Fruit fly (Drosophila melanogaster) whole organism, adult: ENCODE results near the gene CG11151.

Source experiments
- CG11617 ChIP-seq: fragments of 200-800 bp; sonication (Bioruptor generic); optimal IDR thresholded peaks from 2 replicates; lab custom pipeline; 2017; ENCODE audit warnings: mild to moderate bottlenecking, missing biosample characterization, missing genetic modification reagents, missing genetic modification characterization
- CG12768 ChIP-seq: fragments of 200-800 bp; sonication (Bioruptor generic); optimal IDR thresholded peaks from 2 replicates; lab custom pipeline; 2017; ENCODE audit warnings: missing biosample characterization, missing genetic modification characterization, mild to moderate bottlenecking, moderate library complexity, missing genetic modification reagents
- CG14711 ChIP-seq: fragments of 200-800 bp; sonication (Bioruptor generic); optimal IDR thresholded peaks from 2 replicates; lab custom pipeline; 2018; ENCODE audit warnings: missing biosample characterization, mild to moderate bottlenecking, missing genetic modification characterization, moderate library complexity
- CG1620 ChIP-seq: fragments of 200-800 bp; sonication (Bioruptor generic); optimal IDR thresholded peaks from 2 replicates; lab custom pipeline; 2016; ENCODE audit warnings: missing biosample characterization, missing genetic modification characterization
- CG33017 ChIP-seq: fragments of 200-800 bp; sonication (Bioruptor generic); optimal IDR thresholded peaks from 2 replicates; lab custom pipeline; 2018; ENCODE audit warnings: missing biosample characterization, mild to moderate bottlenecking, missing genetic modification characterization, moderate library complexity
- CG5204 ChIP-seq: fragments of 200-800 bp; sonication (Bioruptor generic); optimal IDR thresholded peaks from 2 replicates; lab custom pipeline; 2016; ENCODE audit warnings: missing biosample characterization, missing genetic modification characterization
- CG7045 ChIP-seq: fragments of 200-800 bp; sonication (Bioruptor generic); optimal IDR thresholded peaks from 2 replicates; lab custom pipeline; 2017; ENCODE audit warnings: missing biosample characterization, mild to moderate bottlenecking, missing genetic modification characterization
- CG7101 ChIP-seq: fragments of 200-800 bp; sonication (Bioruptor generic); optimal IDR thresholded peaks from 2 replicates; lab custom pipeline; 2018; ENCODE audit warnings: missing biosample characterization, mild to moderate bottlenecking, missing genetic modification characterization, moderate library complexity
- Clk ChIP-seq: fragments of 200-800 bp; sonication (Bioruptor generic); optimal IDR thresholded peaks from 2 replicates; lab custom pipeline; 2017; ENCODE audit warnings: missing biosample characterization, missing genetic modification characterization
- Crg-1 ChIP-seq: fragments of 200-800 bp; sonication (Bioruptor generic); optimal IDR thresholded peaks from 2 replicates; lab custom pipeline; 2016; ENCODE audit warnings: missing biosample characterization, missing genetic modification characterization
- Hr96 ChIP-seq: fragments of 200-800 bp; sonication (Bioruptor generic); optimal IDR thresholded peaks from 2 replicates; lab custom pipeline; 2016; ENCODE audit warnings: missing biosample characterization, missing genetic modification characterization
- Mnt ChIP-seq: fragments of 200-800 bp; sonication (Bioruptor generic); optimal IDR thresholded peaks from 2 replicates; lab custom pipeline; 2016; ENCODE audit warnings: missing biosample characterization, mild to moderate bottlenecking, missing genetic modification characterization
- bab1 ChIP-seq: fragments of 200-800 bp; sonication (Bioruptor generic); optimal IDR thresholded peaks from 3 replicates; lab custom pipeline; 2019; ENCODE audit warnings: missing biosample characterization, mild to moderate bottlenecking, missing genetic modification characterization, moderate library complexity
- cic ChIP-seq: fragments of 200-800 bp; sonication (Bioruptor generic); optimal IDR thresholded peaks from 2 replicates; lab custom pipeline; 2017; ENCODE audit warnings: missing biosample characterization, mild to moderate bottlenecking, missing genetic modification characterization, moderate library complexity
- cnc ChIP-seq, 2 experiments: fragments of >200 bp; optimal IDR thresholded peaks; 2 replicates each; lab custom pipeline; 2017
- kay ChIP-seq: fragments of 200-800 bp; sonication (Bioruptor generic); peaks from one replicate; lab custom pipeline; 2016; ENCODE audit warnings: missing biosample characterization, missing genetic modification characterization, borderline replicate concordance
- ovo ChIP-seq: fragments of 200-800 bp; sonication (Bioruptor generic); optimal IDR thresholded peaks from 2 replicates; lab custom pipeline; 2016; ENCODE audit warnings: missing biosample characterization, missing genetic modification characterization
- pad ChIP-seq: fragments of 200-800 bp; sonication (Bioruptor generic); optimal IDR thresholded peaks from 3 replicates; lab custom pipeline; 2017; ENCODE audit warnings: missing biosample characterization, missing genetic modification characterization, mild to moderate bottlenecking, moderate library complexity, missing genetic modification reagents
- tj ChIP-seq: fragments of 200-800 bp; sonication (Bioruptor generic); optimal IDR thresholded peaks from 3 replicates; lab custom pipeline; 2017; ENCODE audit warnings: missing biosample characterization, mild to moderate bottlenecking, missing genetic modification characterization, moderate library complexity
- toe ChIP-seq: fragments of 200-800 bp; sonication (Bioruptor generic); optimal IDR thresholded peaks from 2 replicates; lab custom pipeline; 2016; ENCODE audit warnings: missing biosample characterization, missing genetic modification characterization

Gene CG11151

dm6 chrX:13758989-13759549 is 19.5 kb downstream of the CG11151 start, which contains the start of gene Yp3:
Gene Yp3 (plus strand): TSS chrX:13759546.
- no peak for TF ChIP-seq Crg-1
- TF ChIP-seq toe = no peak
- TF ChIP-seq ovo (GFP tag; lab: Kevin White, UChicago) = no peak
- TF ChIP-seq tj (GFP tag; lab: Kevin White, UChicago) = peak; percentile 100
- peak; percentile 15 for TF ChIP-seq bab1 (GFP tag; lab: Kevin White, UChicago)
- TF ChIP-seq CG33017 = no peak
- TF ChIP-seq pad (GFP tag; lab: Kevin White, UChicago) = peak; percentile 59
- no peak for TF ChIP-seq Hr96 (GFP tag; lab: Kevin White, UChicago)
- peak; percentile 23 for TF ChIP-seq kay (GFP tag; lab: Kevin White, UChicago)
- TF ChIP-seq CG1620 (GFP tag; lab: Kevin White, UChicago) = no peak
- peak; percentile 29 for TF ChIP-seq CG11617 (GFP tag; lab: Kevin White, UChicago)
- peak; percentile 81 for TF ChIP-seq CG7101 (tag; lab: Kevin White, UChicago)
- TF ChIP-seq cnc (optimal IDR thresholded peaks at IDR 0.05; lab: Kevin White, UChicago) = no peak
- no peak for TF ChIP-seq CG7045 (GFP tag; lab: Kevin White, UChicago)
- peak; percentile 80 for TF ChIP-seq CG14711 (tag; lab: Kevin White, UChicago)
- no peak for TF ChIP-seq CG5204 (GFP tag; lab: Kevin White, UChicago)
- peak; percentile 34 for TF ChIP-seq cic (GFP tag; lab: Kevin White, UChicago)
- no peak for TF ChIP-seq CG12768 (GFP tag; lab: Kevin White, UChicago)
- no peak for TF ChIP-seq Clk (GFP tag; lab: Kevin White, UChicago)
- peak; percentile 22 for TF ChIP-seq Mnt (GFP tag; lab: Kevin White, UChicago)

DNA sequence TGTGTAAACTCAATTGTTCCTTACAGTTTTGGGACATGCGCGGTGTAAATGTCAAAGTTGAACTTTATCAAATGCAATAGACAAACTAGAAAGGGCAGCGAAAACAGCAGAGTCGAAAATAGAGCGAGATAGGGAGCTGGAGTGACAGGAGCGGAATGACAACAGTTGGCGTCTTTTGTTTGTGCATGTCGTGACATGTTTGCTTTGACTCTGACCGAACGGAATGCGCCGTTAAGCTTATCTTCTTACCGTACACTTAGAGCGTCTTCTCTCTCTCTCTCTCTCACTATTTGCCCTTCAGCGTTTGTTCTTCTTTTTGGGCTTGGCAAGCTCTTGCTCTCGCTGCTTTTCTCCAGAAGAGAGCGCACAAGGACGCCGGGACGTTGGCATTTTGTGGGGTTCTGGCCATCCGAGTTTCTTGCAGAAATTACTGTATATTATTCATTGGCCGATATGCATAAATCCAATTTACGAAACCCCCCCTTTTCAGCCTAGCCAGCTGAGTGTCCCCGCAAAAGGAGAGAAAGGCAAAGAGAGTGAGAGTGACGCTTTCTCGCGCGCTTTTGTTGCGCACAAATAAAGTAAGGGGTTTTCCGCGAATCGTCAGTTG is 22.3 kb downstream of the CG11151 start:
- TF ChIP-seq CG12768 (GFP tag; lab: Kevin White, UChicago) (no peak), Crg-1 (no peak), cnc (optimal IDR thresholded peaks at IDR 0.05; lab: Kevin White, UChicago) (no peak), CG14711 (tag; lab: Kevin White, UChicago) (no peak), ovo (GFP tag; lab: Kevin White, UChicago) (peak; percentile 44), Hr96 (GFP tag; lab: Kevin White, UChicago) (no peak), kay (GFP tag; lab: Kevin White, UChicago) (no peak)

- TF ChIP-seq CG11617 (GFP tag; lab: Kevin White, UChicago) (peak; percentile 87), CG7101 (tag; lab: Kevin White, UChicago) (peak; percentile 91), Mnt (GFP tag; lab: Kevin White, UChicago) (peak; percentile 69), CG7045 (GFP tag; lab: Kevin White, UChicago) (peak; percentile 83), CG1620 (GFP tag; lab: Kevin White, UChicago) (peak; percentile 83), CG14711 (tag; lab: Kevin White, UChicago) (peak; percentile 78), toe (peak; percentile 73), tj (GFP tag; lab: Kevin White, UChicago) (peak; percentile 80), CG5204 (GFP tag; lab: Kevin White, UChicago) (peak; percentile 82), Crg-1 (peak; percentile 87), cic (GFP tag; lab: Kevin White, UChicago) (peak; percentile 56), kay (GFP tag; lab: Kevin White, UChicago) (no peak), cnc (optimal IDR thresholded peaks at IDR 0.05; lab: Kevin White, UChicago) (no peak), ovo (GFP tag; lab: Kevin White, UChicago) (peak; percentile 72), CG12768 (GFP tag; lab: Kevin White, UChicago) (peak; percentile 82), pad (GFP tag; lab: Kevin White, UChicago) (peak; percentile 87), Hr96 (GFP tag; lab: Kevin White, UChicago) (peak; percentile 78), bab1 (GFP tag; lab: Kevin White, UChicago) (peak; percentile 75), CG33017 (peak; percentile 63), Clk (GFP tag; lab: Kevin White, UChicago) (peak; percentile 35)
Measured at dm6 chrX:13762372-13762883, 22.9 kb downstream of the CG11151 start, which contains the start of gene rdgB. Gene rdgB (plus strand): TSS chrX:13762752.

- TF ChIP-seq CG11617 (GFP tag; lab: Kevin White, UChicago) = peak; percentile 27
- no peak for TF ChIP-seq CG7045 (GFP tag; lab: Kevin White, UChicago)
- TF ChIP-seq Clk (GFP tag; lab: Kevin White, UChicago) = no peak
- peak; percentile 35 for TF ChIP-seq cic (GFP tag; lab: Kevin White, UChicago)
- TF ChIP-seq bab1 (GFP tag; lab: Kevin White, UChicago) = peak; percentile 61
- no peak for TF ChIP-seq CG1620 (GFP tag; lab: Kevin White, UChicago)
- peak; percentile 58 for TF ChIP-seq CG14711 (tag; lab: Kevin White, UChicago)
- TF ChIP-seq toe = no peak
- TF ChIP-seq CG7101 (tag; lab: Kevin White, UChicago) = peak; percentile 60
- TF ChIP-seq kay (GFP tag; lab: Kevin White, UChicago) = peak; percentile 81
- TF ChIP-seq Crg-1 = no peak
- no peak for TF ChIP-seq CG5204 (GFP tag; lab: Kevin White, UChicago)
- TF ChIP-seq ovo (GFP tag; lab: Kevin White, UChicago) = no peak
- peak; percentile 70 for TF ChIP-seq Mnt (GFP tag; lab: Kevin White, UChicago)
- TF ChIP-seq CG12768 (GFP tag; lab: Kevin White, UChicago) = no peak
- no peak for TF ChIP-seq pad (GFP tag; lab: Kevin White, UChicago)
- TF ChIP-seq CG33017 = peak; percentile 48
Measured at dm6 chrX:13764397-13765119, 25.0 kb downstream of the CG11151 start.
